Fruit fly (Drosophila melanogaster) whole organism, prepupa: Measurements from ENCODE around the gene dock.

ENCODE experiments used
- CG11762 ChIP-seq: fragments of 200-800 bp; sonication (Bioruptor generic); optimal IDR thresholded peaks from 3 replicates; lab custom pipeline; 2016; ENCODE audit warnings: missing biosample characterization, missing genetic modification characterization; ENCODE audit not compliant: insufficient read depth
- CG11902 ChIP-seq: fragments of 200-800 bp; sonication (Bioruptor generic); optimal IDR thresholded peaks from 3 replicates; lab custom pipeline; 2016; ENCODE audit warnings: missing biosample characterization, missing genetic modification characterization
- CG1621 ChIP-seq: fragments of 200-800 bp; sonication (Bioruptor generic); optimal IDR thresholded peaks from 3 replicates; lab custom pipeline; 2018; ENCODE audit warnings: missing biosample characterization, mild to moderate bottlenecking, missing genetic modification characterization
- CG3919 ChIP-seq: fragments of 200-800 bp; sonication (Bioruptor generic); optimal IDR thresholded peaks from 3 replicates; lab custom pipeline; 2016; ENCODE audit warnings: missing biosample characterization, missing genetic modification characterization
- CG6854 ChIP-seq: fragments of 200-800 bp; sonication (Bioruptor generic); optimal IDR thresholded peaks from 2 replicates; lab custom pipeline; 2017; ENCODE audit warnings: missing biosample characterization, mild to moderate bottlenecking, missing genetic modification characterization
- CG7368 ChIP-seq: fragments of 200-800 bp; sonication (Bioruptor generic); optimal IDR thresholded peaks from 3 replicates; lab custom pipeline; 2016; ENCODE audit warnings: missing biosample characterization, missing genetic modification characterization
- CG8632 ChIP-seq: fragments of 200-800 bp; sonication (Bioruptor generic); optimal IDR thresholded peaks from 3 replicates; lab custom pipeline; 2016; ENCODE audit warnings: missing biosample characterization, missing genetic modification characterization
- Lpt ChIP-seq: fragments of 200-800 bp; sonication (Bioruptor generic); optimal IDR thresholded peaks from 3 replicates; lab custom pipeline; 2016; ENCODE audit warnings: missing biosample characterization, missing genetic modification characterization
- OdsH ChIP-seq: fragments of 200-800 bp; sonication (Bioruptor generic); optimal IDR thresholded peaks from 3 replicates; lab custom pipeline; 2016; ENCODE audit warnings: missing biosample characterization, missing genetic modification characterization
- esn ChIP-seq: fragments of 200-800 bp; sonication (Bioruptor generic); optimal IDR thresholded peaks from 2 replicates; lab custom pipeline; 2016; ENCODE audit warnings: missing biosample characterization, mild to moderate bottlenecking, missing genetic modification characterization, moderate library complexity
- spab ChIP-seq: fragments of 200-800 bp; sonication (Bioruptor generic); optimal IDR thresholded peaks from 2 replicates; lab custom pipeline; 2017; ENCODE audit warnings: missing biosample characterization, mild to moderate bottlenecking, missing genetic modification characterization, missing genetic modification reagents
- ss ChIP-seq, 2 experiments: fragments of 200-800 bp; sonication (Bioruptor generic); optimal IDR thresholded peaks; 2 replicates in 1 of 2; 3 replicates in 1 of 2; lab custom pipeline; 2017 to 2018; ENCODE audit warnings: mild to moderate bottlenecking in 2 of 2, missing biosample characterization in 2 of 2, missing genetic modification characterization in 2 of 2, moderate library complexity in 1 of 2
- svp ChIP-seq: fragments of 200-800 bp; sonication (Bioruptor generic); peaks from one replicate; lab custom pipeline; 2016; ENCODE audit warnings: missing biosample characterization, missing genetic modification characterization

- peak; percentile 54 for TF ChIP-seq CG3919 (GFP tag; lab: Kevin White, UChicago)
- TF ChIP-seq OdsH (GFP tag; lab: Kevin White, UChicago), result peak; percentile 11
- TF ChIP-seq Lpt (GFP tag; lab: Kevin White, UChicago), result no peak
- TF ChIP-seq CG1621 (tag; lab: Kevin White, UChicago), result peak; percentile 75
- TF ChIP-seq spab, result no peak
- no peak for TF ChIP-seq CG8632 (GFP tag; lab: Kevin White, UChicago)
- no peak for TF ChIP-seq CG11902
- TF ChIP-seq CG7368 (GFP tag; lab: Kevin White, UChicago), result no peak
- peak; percentile 46 for TF ChIP-seq esn (GFP tag; lab: Kevin White, UChicago)
- no peak for TF ChIP-seq CG11762 (GFP tag; lab: Kevin White, UChicago)
- peak; percentile 83 for TF ChIP-seq svp (GFP tag; lab: Kevin White, UChicago)
- TF ChIP-seq ss (GFP tag; optimal IDR thresholded peaks at IDR 0.05; lab: Kevin White, UChicago), result peak; percentile 3 to 22
- no peak for TF ChIP-seq CG6854 (GFP tag; lab: Kevin White, UChicago)
Measured at dm6 chr2L:852647-853111, 26.9 kb downstream of the dock start, which contains the start of the genes CG4291 and kraken.
